Worm (Caenorhabditis elegans) whole organism, L1 larva: Measurements from ENCODE around the gene scrm-8.

Experiments
- ceh-8 ChIP-seq: fragments of 200-800 bp; sonication (Bioruptor generic); optimal IDR thresholded peaks from 2 replicates; lab custom pipeline; 2018; ENCODE audit warnings: mild to moderate bottlenecking, missing genetic modification characterization, moderate library complexity, missing compliant biosample characterization
- ces-1 ChIP-seq: fragments of 150-350 bp; optimal IDR thresholded peaks from 2 replicates; lab custom pipeline; 2014; ENCODE audit warnings: missing biosample characterization, missing genetic modification reagents, missing genetic modification characterization
- elt-2 ChIP-seq: sonication (generic microtip); optimal IDR thresholded peaks from 2 replicates; lab custom pipeline; 2016; ENCODE audit warnings: missing genetic modification characterization, mild to moderate bottlenecking, inconsistent platforms, missing compliant biosample characterization, missing genetic modification reagents
- lin-39 ChIP-seq: fragments of 150-350 bp; optimal IDR thresholded peaks from 2 replicates; lab custom pipeline; 2014; ENCODE audit warnings: missing biosample characterization, missing genetic modification reagents, missing genetic modification characterization
- mdl-1 ChIP-seq, 2 experiments: fragments of 150-350 bp; optimal IDR thresholded peaks; 2 replicates each; lab custom pipeline; 2014 to 2017; ENCODE audit warnings: missing biosample characterization in 2 of 2, missing genetic modification characterization in 2 of 2, inconsistent platforms in 1 of 2
- nhr-20 ChIP-seq: sonication (generic microtip); optimal IDR thresholded peaks from 2 replicates; lab custom pipeline; 2016; ENCODE audit warnings: mild to moderate bottlenecking, missing genetic modification characterization, missing compliant biosample characterization
- nhr-47 ChIP-seq: sonication (generic microtip); optimal IDR thresholded peaks from 2 replicates; lab custom pipeline; 2016; ENCODE audit warnings: mild to moderate bottlenecking, missing genetic modification characterization, moderate library complexity, missing compliant biosample characterization
- pag-3 ChIP-seq: sonication (generic microtip); optimal IDR thresholded peaks from 2 replicates; lab custom pipeline; 2017; ENCODE audit warnings: missing genetic modification characterization, mild to moderate bottlenecking, missing compliant biosample characterization, antibody characterized with exemption, borderline replicate concordance; ENCODE audit not compliant: insufficient read depth
- snpc-4 ChIP-seq: fragments of 150-350 bp; optimal IDR thresholded peaks from 2 replicates; lab custom pipeline; 2014; ENCODE audit warnings: missing biosample characterization, missing genetic modification characterization
- unc-62 ChIP-seq: fragments of 150-350 bp; optimal IDR thresholded peaks from 2 replicates; lab custom pipeline; 2014; ENCODE audit warnings: missing biosample characterization, missing genetic modification reagents, missing genetic modification characterization
- zip-4 ChIP-seq: fragments of 200-800 bp; sonication (Bioruptor generic); optimal IDR thresholded peaks from 2 replicates; lab custom pipeline; 2018; ENCODE audit warnings: mild to moderate bottlenecking, missing genetic modification characterization, moderate library complexity, missing compliant biosample characterization

DNA sequence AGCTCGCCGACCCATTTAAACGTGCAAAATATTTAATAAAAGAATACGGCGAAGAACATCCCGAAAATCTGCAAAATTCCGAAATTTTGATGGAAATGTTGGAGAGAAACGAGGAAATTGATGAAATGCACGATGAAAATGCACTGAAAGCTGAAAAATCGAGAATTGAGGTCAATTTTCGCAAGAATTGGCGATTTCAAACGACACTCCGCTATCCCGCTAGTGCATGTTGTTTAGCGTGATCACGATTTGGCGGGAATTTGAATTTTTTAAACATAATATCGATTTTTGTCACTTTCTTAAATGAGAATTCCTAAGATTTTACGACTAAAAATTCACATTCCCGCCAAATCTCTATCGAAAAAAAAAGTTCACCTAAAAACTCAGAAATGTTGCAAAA, 13.1 kb downstream of the scrm-8 start:
- TF ChIP-seq ces-1 (GFP tag; lab: Kevin White, UChicago): no peak
- TF ChIP-seq nhr-47: no peak
- no peak for TF ChIP-seq mdl-1 (tag; optimal IDR thresholded peaks at IDR 0.05; lab: Kevin White, UChicago)
- TF ChIP-seq snpc-4 (tag; lab: Kevin White, UChicago): no peak
- no peak for TF ChIP-seq nhr-20 (tag; lab: Kevin White, UChicago)
- TF ChIP-seq pag-3 (tag; lab: Kevin White, UChicago): no peak
- no peak for TF ChIP-seq ceh-8 (GFP tag; lab: Kevin White, UChicago)
- no peak for TF ChIP-seq unc-62 (GFP tag; lab: Kevin White, UChicago)
- no peak for TF ChIP-seq lin-39 (tag; lab: Kevin White, UChicago)
- TF ChIP-seq zip-4: no peak
- no peak for TF ChIP-seq elt-2 (tag; lab: Kevin White, UChicago)
